Worm (Caenorhabditis elegans) whole organism, L2 larva: ENCODE measurements around the gene clec-167.

Experiments
- C34F6.9 ChIP-seq: fragments of 150-350 bp; optimal IDR thresholded peaks from 2 replicates; lab custom pipeline; 2014; ENCODE audit warnings: missing biosample characterization, missing genetic modification characterization
- F13H6.1 ChIP-seq: sonication (generic microtip); optimal IDR thresholded peaks from 2 replicates; lab custom pipeline; 2016; ENCODE audit warnings: missing genetic modification characterization, missing compliant biosample characterization
- R02D3.7 ChIP-seq: fragments of 150-350 bp; optimal IDR thresholded peaks from 2 replicates; lab custom pipeline; 2014; ENCODE audit warnings: missing biosample characterization, missing genetic modification characterization
- Y55F3AM.14 ChIP-seq: fragments of 200-800 bp; sonication (Bioruptor generic); optimal IDR thresholded peaks from 2 replicates; lab custom pipeline; 2018; ENCODE audit warnings: mild to moderate bottlenecking, missing genetic modification characterization, missing compliant biosample characterization
- ZK546.5 ChIP-seq: sonication (generic microtip); optimal IDR thresholded peaks from 2 replicates; lab custom pipeline; 2017; ENCODE audit warnings: missing biosample characterization, missing genetic modification characterization
- alr-1 ChIP-seq: fragments of 150-350 bp; optimal IDR thresholded peaks from 2 replicates; lab custom pipeline; 2014; ENCODE audit warnings: missing biosample characterization, missing genetic modification characterization
- aly-2 ChIP-seq: fragments of 150-350 bp; optimal IDR thresholded peaks from 2 replicates; lab custom pipeline; 2014; ENCODE audit warnings: missing biosample characterization, missing genetic modification characterization
- ama-1 ChIP-seq: fragments of 150-350 bp; optimal IDR thresholded peaks from 2 replicates; lab custom pipeline; 2018; ENCODE audit warnings: inconsistent platforms
- blmp-1 ChIP-seq: sonication (generic microtip); optimal IDR thresholded peaks from 2 replicates; lab custom pipeline; 2017; ENCODE audit warnings: missing genetic modification characterization, mild to moderate bottlenecking, missing compliant biosample characterization, antibody characterized with exemption, moderate library complexity; ENCODE audit not compliant: insufficient read depth
- ceh-16 ChIP-seq: fragments of 150-350 bp; optimal IDR thresholded peaks from 2 replicates; lab custom pipeline; 2014; ENCODE audit warnings: missing biosample characterization, missing genetic modification characterization
- ceh-82 ChIP-seq: fragments of 150-350 bp; optimal IDR thresholded peaks from 2 replicates; lab custom pipeline; 2014; ENCODE audit warnings: missing biosample characterization, missing genetic modification characterization
- crh-2 ChIP-seq: sonication (generic microtip); optimal IDR thresholded peaks from 2 replicates; lab custom pipeline; 2017; ENCODE audit warnings: missing biosample characterization, missing genetic modification characterization
- egl-27 ChIP-seq: sonication (generic microtip); optimal IDR thresholded peaks from 3 replicates; lab custom pipeline; 2017; ENCODE audit warnings: missing biosample characterization, missing genetic modification reagents, missing genetic modification characterization
- elt-3 ChIP-seq: sonication (generic microtip); optimal IDR thresholded peaks from 2 replicates; lab custom pipeline; 2017; ENCODE audit warnings: missing biosample characterization, missing genetic modification characterization
- fos-1 ChIP-seq: fragments of 150-350 bp; optimal IDR thresholded peaks from 2 replicates; lab custom pipeline; 2014; ENCODE audit warnings: missing biosample characterization, missing genetic modification characterization
- gmeb-1 ChIP-seq: fragments of 150-350 bp; optimal IDR thresholded peaks from 2 replicates; lab custom pipeline; 2014; ENCODE audit warnings: missing biosample characterization, missing genetic modification characterization
- lin-11 ChIP-seq: fragments of 150-350 bp; sonication (generic microtip); optimal IDR thresholded peaks from 2 replicates; lab custom pipeline; 2014; ENCODE audit warnings: missing biosample characterization, missing genetic modification characterization, inconsistent platforms, mixed read lengths
- lin-13 ChIP-seq: fragments of 150-350 bp; optimal IDR thresholded peaks from 2 replicates; lab custom pipeline; 2014; ENCODE audit warnings: missing biosample characterization, missing genetic modification reagents, missing genetic modification characterization
- lin-39 ChIP-seq: fragments of 150-350 bp; optimal IDR thresholded peaks from 2 replicates; lab custom pipeline; 2014; ENCODE audit warnings: missing biosample characterization, missing genetic modification reagents, missing genetic modification characterization
- lsy-2 ChIP-seq, 2 experiments: fragments of 150-350 bp in 1 of 2; sonication (generic microtip) in 1 of 2; optimal IDR thresholded peaks; 2 replicates each; lab custom pipeline; 2014 to 2017; ENCODE audit warnings: missing biosample characterization in 2 of 2, missing genetic modification characterization in 2 of 2
- mab-5 ChIP-seq: fragments of 150-350 bp; optimal IDR thresholded peaks from 2 replicates; lab custom pipeline; 2014; ENCODE audit warnings: missing biosample characterization, missing genetic modification characterization
- nhr-10 ChIP-seq: sonication (generic microtip); optimal IDR thresholded peaks from 2 replicates; lab custom pipeline; 2017; ENCODE audit warnings: missing biosample characterization, missing genetic modification characterization
- nhr-11 ChIP-seq: fragments of 150-350 bp; optimal IDR thresholded peaks from 2 replicates; lab custom pipeline; 2014; ENCODE audit warnings: missing biosample characterization, missing genetic modification characterization
- nhr-129 ChIP-seq: fragments of 150-350 bp; optimal IDR thresholded peaks from 2 replicates; lab custom pipeline; 2014; ENCODE audit warnings: missing biosample characterization, missing genetic modification characterization
- nhr-23 ChIP-seq: fragments of 150-350 bp; optimal IDR thresholded peaks from 2 replicates; lab custom pipeline; 2014; ENCODE audit warnings: missing biosample characterization, missing genetic modification reagents, missing genetic modification characterization
- nhr-237 ChIP-seq: fragments of 150-350 bp; optimal IDR thresholded peaks from 2 replicates; lab custom pipeline; 2014; ENCODE audit warnings: missing biosample characterization, missing genetic modification characterization
- nhr-25 ChIP-seq: fragments of 150-350 bp; sonication (generic microtip); optimal IDR thresholded peaks from 3 replicates; lab custom pipeline; 2014; ENCODE audit warnings: missing biosample characterization, missing genetic modification characterization
- nhr-77 ChIP-seq: fragments of 150-350 bp; optimal IDR thresholded peaks from 2 replicates; lab custom pipeline; 2014; ENCODE audit warnings: missing biosample characterization, missing genetic modification characterization
- peb-1 ChIP-seq: fragments of 150-350 bp; optimal IDR thresholded peaks from 2 replicates; lab custom pipeline; 2014; ENCODE audit warnings: missing biosample characterization, missing genetic modification characterization
- skn-1 ChIP-seq: sonication (generic microtip); optimal IDR thresholded peaks from 2 replicates; lab custom pipeline; 2017; ENCODE audit warnings: missing biosample characterization, missing genetic modification characterization
- sma-3 ChIP-seq: sonication (generic microtip); optimal IDR thresholded peaks from 2 replicates; lab custom pipeline; 2016; ENCODE audit warnings: missing genetic modification reagents, missing genetic modification characterization, missing compliant biosample characterization
- snpc-4 ChIP-seq: fragments of 150-350 bp; optimal IDR thresholded peaks from 2 replicates; lab custom pipeline; 2014; ENCODE audit warnings: missing biosample characterization, missing genetic modification characterization
- unc-39 ChIP-seq: fragments of 150-350 bp; optimal IDR thresholded peaks from 2 replicates; lab custom pipeline; 2014; ENCODE audit warnings: missing biosample characterization, missing genetic modification characterization
- unc-55 ChIP-seq: fragments of 150-350 bp; sonication (generic microtip); optimal IDR thresholded peaks from 3 replicates; lab custom pipeline; 2014; ENCODE audit warnings: missing biosample characterization, missing genetic modification reagents, missing genetic modification characterization
- unc-62 ChIP-seq: fragments of 150-350 bp; optimal IDR thresholded peaks from 2 replicates; lab custom pipeline; 2014; ENCODE audit warnings: missing biosample characterization, missing genetic modification reagents, missing genetic modification characterization
- zag-1 ChIP-seq: fragments of 150-350 bp; optimal IDR thresholded peaks from 2 replicates; lab custom pipeline; 2014; ENCODE audit warnings: missing biosample characterization, missing genetic modification characterization
- ztf-11 ChIP-seq: sonication (generic microtip); optimal IDR thresholded peaks from 2 replicates; lab custom pipeline; 2017; ENCODE audit warnings: missing biosample characterization, missing genetic modification characterization
- ztf-4 ChIP-seq: fragments of 150-350 bp; optimal IDR thresholded peaks from 2 replicates; lab custom pipeline; 2014; ENCODE audit warnings: missing biosample characterization, missing genetic modification characterization

Gene clec-167

DNA sequence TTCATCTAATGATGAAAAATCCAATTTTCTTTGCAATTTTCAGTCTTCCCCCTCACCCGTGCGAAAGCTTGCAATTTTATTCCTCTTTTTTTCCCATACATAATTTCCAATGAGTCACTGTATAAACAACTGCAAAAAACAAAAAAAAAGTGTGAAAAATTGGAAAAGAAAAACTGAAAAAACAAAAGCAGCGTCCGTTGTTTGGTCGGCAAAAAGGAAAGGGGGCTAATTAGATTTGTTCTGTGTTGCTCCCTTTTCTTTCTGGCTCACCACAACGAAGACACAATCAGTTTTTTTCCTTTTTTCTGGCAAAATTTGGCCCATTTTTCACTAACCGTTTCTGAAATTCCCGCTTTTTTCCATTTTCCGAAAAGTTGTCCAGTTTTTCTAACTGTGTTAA is 43.2 kb downstream of the clec-167 start:
- no peak for TF ChIP-seq peb-1 (tag; lab: Kevin White, UChicago)
- no peak for TF ChIP-seq C34F6.9
- no peak for TF ChIP-seq crh-2 (tag; lab: Kevin White, UChicago)
- no peak for TF ChIP-seq blmp-1 (tag; lab: Kevin White, UChicago)
- no peak for TF ChIP-seq nhr-77 (tag; lab: Kevin White, UChicago)
- TF ChIP-seq ceh-82 (tag; lab: Kevin White, UChicago): no peak
- TF ChIP-seq lin-39 (tag; lab: Kevin White, UChicago): no peak
- no peak for TF ChIP-seq zag-1 (tag; lab: Kevin White, UChicago)
- no peak for TF ChIP-seq Y55F3AM.14 (GFP tag; lab: Kevin White, UChicago)
- TF ChIP-seq skn-1 (tag; lab: Kevin White, UChicago): no peak

DNA sequence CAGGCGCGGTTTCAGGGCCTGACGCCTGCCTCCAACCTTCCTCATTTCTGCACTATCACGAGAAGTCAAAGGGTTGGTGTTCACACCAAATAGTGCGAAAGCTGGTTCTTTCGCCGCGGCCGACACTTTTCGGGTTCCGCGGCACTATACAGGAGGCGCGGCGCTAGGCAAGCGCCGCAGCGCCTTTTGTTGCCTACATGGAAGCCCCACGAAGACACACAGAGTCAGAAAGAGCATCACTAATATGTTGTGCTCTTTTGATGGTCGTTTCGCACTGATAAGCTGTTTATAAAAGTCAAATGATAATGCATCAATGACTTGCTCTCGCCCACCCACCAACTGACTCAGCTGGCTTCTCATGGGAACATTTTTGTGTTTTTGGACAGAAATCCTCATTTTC is 43.6 kb downstream of the clec-167 start:
- TF ChIP-seq lin-39 (tag; lab: Kevin White, UChicago) (no peak), lsy-2 (tag; optimal IDR thresholded peaks at IDR 0.05; lab: Kevin White, UChicago) (no peak), zag-1 (tag; lab: Kevin White, UChicago) (no peak), unc-55 (GFP tag; lab: Kevin White, UChicago) (no peak), unc-62 (GFP tag; lab: Kevin White, UChicago) (no peak), nhr-77 (tag; lab: Kevin White, UChicago) (no peak), lin-13 (GFP tag; lab: Kevin White, UChicago) (no peak), alr-1 (tag; lab: Kevin White, UChicago) (no peak), C34F6.9 (no peak), blmp-1 (tag; lab: Kevin White, UChicago) (no peak), fos-1 (tag; lab: Kevin White, UChicago) (peak; percentile 78), ztf-11 (tag; lab: Kevin White, UChicago) (no peak), snpc-4 (peak; percentile 62), gmeb-1 (tag; lab: Kevin White, UChicago) (no peak), lin-11 (tag; lab: Kevin White, UChicago) (no peak)
- TF ChIP-seq, all 48 proteins: peak for 2

DNA sequence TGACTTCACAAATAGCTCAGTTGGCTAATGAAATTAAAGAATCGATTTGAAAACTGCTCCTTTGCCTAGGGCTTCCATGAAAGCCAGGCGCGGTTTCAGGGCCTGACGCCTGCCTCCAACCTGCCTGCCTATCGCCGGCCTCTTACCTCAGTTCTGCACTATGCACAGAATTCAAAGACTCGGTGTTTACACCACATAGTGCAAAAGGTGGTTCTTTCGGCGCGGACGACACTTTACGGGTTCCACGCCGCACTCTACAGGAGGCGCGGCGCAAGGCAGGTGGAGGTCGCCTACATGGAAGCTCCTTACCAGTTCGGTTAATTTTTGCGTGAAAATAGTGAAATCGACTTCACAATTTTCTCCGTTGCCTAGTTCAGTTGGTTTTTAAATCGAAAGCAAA is 45.7 kb downstream of the clec-167 start:
- TF ChIP-seq crh-2 (tag; lab: Kevin White, UChicago) (no peak), lin-13 (GFP tag; lab: Kevin White, UChicago) (no peak), egl-27 (tag; lab: Kevin White, UChicago) (no peak), R02D3.7 (tag; lab: Kevin White, UChicago) (no peak), ztf-11 (tag; lab: Kevin White, UChicago) (no peak), unc-39 (tag; lab: Kevin White, UChicago) (no peak), elt-3 (tag; lab: Kevin White, UChicago) (no peak), peb-1 (tag; lab: Kevin White, UChicago) (no peak), ztf-4 (tag; lab: Kevin White, UChicago) (no peak)

DNA sequence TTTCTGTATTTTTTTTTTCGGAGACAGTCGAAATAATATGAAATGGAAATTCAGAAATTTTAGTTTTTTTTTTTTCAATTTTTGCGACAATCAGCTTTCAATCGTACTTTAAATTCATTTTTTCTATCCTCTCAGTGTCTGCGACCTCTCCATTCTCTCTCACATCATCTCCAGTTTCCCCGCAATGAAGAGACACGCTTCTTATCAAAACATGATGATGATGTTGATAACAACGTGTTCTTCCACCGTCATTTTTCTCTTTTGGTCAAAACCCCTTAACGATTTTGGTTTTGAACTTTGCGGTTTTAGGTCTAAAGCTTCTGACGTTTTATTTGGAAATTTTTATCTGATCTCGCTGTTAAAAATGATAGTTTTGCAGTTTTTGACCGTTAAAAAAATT is 46.2 kb downstream of the clec-167 start:
- TF ChIP-seq crh-2 (tag; lab: Kevin White, UChicago) (no peak), lin-11 (tag; lab: Kevin White, UChicago) (no peak), nhr-25 (tag; lab: Kevin White, UChicago) (no peak), ZK546.5 (tag; lab: Kevin White, UChicago) (no peak), alr-1 (tag; lab: Kevin White, UChicago) (no peak), lin-39 (tag; lab: Kevin White, UChicago) (no peak), unc-55 (GFP tag; lab: Kevin White, UChicago) (no peak), ama-1 (lab: Kevin White, UChicago) (no peak), nhr-10 (no peak), unc-62 (GFP tag; lab: Kevin White, UChicago) (no peak), gmeb-1 (tag; lab: Kevin White, UChicago) (no peak), egl-27 (tag; lab: Kevin White, UChicago) (no peak)

DNA sequence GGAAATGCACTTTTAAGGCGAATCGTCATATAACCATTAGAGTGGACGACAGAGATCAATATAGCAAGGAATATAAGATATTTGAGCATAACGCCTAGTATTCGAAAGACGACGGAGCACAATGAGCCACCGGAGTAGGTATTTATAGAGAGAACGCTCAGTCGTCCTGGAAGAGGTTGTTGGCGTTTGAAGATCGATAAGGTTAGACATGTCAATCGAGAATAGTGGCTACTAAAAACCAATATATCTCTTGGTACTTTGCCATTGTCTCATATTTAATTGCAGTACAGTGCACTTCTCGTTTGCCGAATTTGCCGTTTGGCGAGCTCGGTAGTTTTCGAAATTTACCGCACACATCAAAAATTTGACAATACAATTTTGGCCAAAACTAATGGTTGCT is 47.6 kb downstream of the clec-167 start, which contains the start of gene dsl-1:
Gene dsl-1 (minus strand): TSS at position 101 of the 400 bp plus-strand sequence.
- no peak for TF ChIP-seq aly-2 (tag; lab: Kevin White, UChicago)
- no peak for TF ChIP-seq ZK546.5 (tag; lab: Kevin White, UChicago)
- TF ChIP-seq nhr-10: no peak
- TF ChIP-seq sma-3 (GFP tag; lab: Kevin White, UChicago): no peak
- no peak for TF ChIP-seq mab-5
- TF ChIP-seq nhr-25 (tag; lab: Kevin White, UChicago): no peak
- TF ChIP-seq Y55F3AM.14 (GFP tag; lab: Kevin White, UChicago): no peak
- no peak for TF ChIP-seq F13H6.1 (tag; lab: Kevin White, UChicago)
- no peak for TF ChIP-seq nhr-11
- no peak for TF ChIP-seq unc-62 (GFP tag; lab: Kevin White, UChicago)
- TF ChIP-seq alr-1 (tag; lab: Kevin White, UChicago): no peak
- no peak for TF ChIP-seq C34F6.9
- TF ChIP-seq ceh-16 (tag; lab: Kevin White, UChicago): no peak
- TF ChIP-seq nhr-77 (tag; lab: Kevin White, UChicago): no peak
- no peak for TF ChIP-seq nhr-23 (tag; lab: Kevin White, UChicago)
- TF ChIP-seq ceh-82 (tag; lab: Kevin White, UChicago): no peak
- TF ChIP-seq skn-1 (tag; lab: Kevin White, UChicago): no peak
- no peak for TF ChIP-seq R02D3.7 (tag; lab: Kevin White, UChicago)
- TF ChIP-seq nhr-237 (tag; lab: Kevin White, UChicago): no peak
- TF ChIP-seq nhr-129 (tag; lab: Kevin White, UChicago): no peak
